Worm (Caenorhabditis elegans): Measurements from ENCODE around the gene sra-8.
A peak's percentile ranks its signal among the peaks of the same experiment; 100 is the strongest.

DNA sequence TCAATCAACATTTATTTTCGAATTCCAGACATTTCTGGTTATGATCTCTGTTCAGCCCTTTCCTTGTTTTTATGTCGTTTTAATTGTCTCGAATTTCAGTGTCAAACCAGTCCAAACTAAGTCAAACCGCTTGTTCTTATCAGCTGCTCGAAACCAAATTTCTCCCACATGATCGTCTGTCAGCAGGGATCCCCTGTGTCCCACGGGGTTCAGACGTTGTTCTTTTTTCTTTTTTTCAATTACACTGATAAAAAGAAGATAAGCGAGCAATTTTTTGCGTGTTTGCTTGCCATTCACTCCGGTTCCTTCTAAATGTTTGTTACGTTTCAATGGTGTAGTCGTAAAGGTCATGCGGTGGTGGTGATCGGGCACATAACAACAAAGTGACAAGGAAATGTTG, 35.6 kb upstream of the sra-8 start:
- no peak for TF ChIP-seq zag-1 (tag; optimal IDR thresholded peaks at IDR 0.05)
- no peak for TF ChIP-seq pha-4 (GFP tag; IDR thresholded peaks at IDR 0.05)
- TF ChIP-seq pha-4 (tag; optimal IDR thresholded peaks at IDR 0.05) = no peak
- TF ChIP-seq pqm-1 (tag; optimal IDR thresholded peaks at IDR 0.05) = peak; percentile 23
- TF ChIP-seq fkh-10 (GFP tag; optimal IDR thresholded peaks at IDR 0.05) = no peak
- TF ChIP-seq unc-62 (GFP tag; optimal IDR thresholded peaks at IDR 0.05 in 1 of 2) = peak in 1 of 2 experiments; percentile 55
- no peak for TF ChIP-seq unc-62 (tag; optimal IDR thresholded peaks at IDR 0.05)
- no peak for TF ChIP-seq aly-2 (tag; optimal IDR thresholded peaks at IDR 0.05)
